Worm (Caenorhabditis elegans): ENCODE data around the gene ZK1307.8.

ZK1307.8 gene

ce11 chrII:9646122-9646555 lies 21.7 kb downstream of the ZK1307.8 start (continued):
- TF ChIP-seq daf-16 (GFP tag; optimal IDR thresholded peaks at IDR 0.05) (no peak), daf-16 (tag; optimal IDR thresholded peaks at IDR 0.05) (peak; percentile 46), tra-1 (GFP tag; IDR thresholded peaks at IDR 0.05) (0 out of 2 replicates have a peak, but pooled peaks have one; percentile 27), nhr-48 (tag; optimal IDR thresholded peaks at IDR 0.05) (peak; percentile 36), set-16 (GFP tag; IDR thresholded peaks at IDR 0.05) (peak; percentile 49), pha-4 (GFP tag; IDR thresholded peaks at IDR 0.05) (no peak), pha-4 (tag; optimal IDR thresholded peaks at IDR 0.05) (no peak), nhr-102 (tag; optimal IDR thresholded peaks at IDR 0.05) (no peak), mxl-3 (GFP tag; optimal IDR thresholded peaks at IDR 0.05) (peak; percentile 86), dpl-1 (GFP tag; optimal IDR thresholded peaks at IDR 0.05) (peak; percentile 14), lim-7 (GFP tag; IDR thresholded peaks at IDR 0.05) (peak; percentile 39; the same call in 1 of the 2 replicates), nhr-77 (tag; optimal IDR thresholded peaks at IDR 0.05) (peak; percentile 28), mdl-1 (tag; optimal IDR thresholded peaks at IDR 0.05) (peak in 1 of 2 experiments; percentile 74), dmd-9 (GFP tag; IDR thresholded peaks at IDR 0.05) (no peak), Y105C5A.15 (GFP tag; IDR thresholded peaks at IDR 0.05) (no peak), lin-1 (GFP tag; IDR thresholded peaks at IDR 0.05) (no peak), dmd-6 (GFP tag; IDR thresholded peaks at IDR 0.05) (peak; percentile 60)

ce11 chrII:9646928-9647838 lies 22.8 kb downstream of the ZK1307.8 start, which contains the start of gene sqv-8:
sqv-8 (plus strand) TSS chrII:9646978.
- TF ChIP-seq zip-2 (tag; optimal IDR thresholded peaks at IDR 0.05) (no peak), dve-1 (tag; optimal IDR thresholded peaks at IDR 0.05; ENCODE audit: insufficient read depth) (peak; percentile 48), zip-11 (GFP tag; IDR thresholded peaks at IDR 0.05) (no peak), nhr-11 (tag; optimal IDR thresholded peaks at IDR 0.05) (no peak), F49E8.2 (tag; optimal IDR thresholded peaks at IDR 0.05; ENCODE audit: borderline replicate concordance) (peak; percentile 3), ZK546.5 (tag; optimal IDR thresholded peaks at IDR 0.05) (no peak), pha-4 (GFP tag; IDR thresholded peaks at IDR 0.05) (no peak), pha-4 (tag; optimal IDR thresholded peaks at IDR 0.05) (no peak), nhr-6 (tag; optimal IDR thresholded peaks at IDR 0.05) (no peak), ceh-62 (tag; optimal IDR thresholded peaks at IDR 0.05) (no peak), arid-1 (GFP tag; conservative IDR thresholded peaks at IDR 0.05) (no peak), R02D3.7 (tag; optimal IDR thresholded peaks at IDR 0.05) (no peak), pqm-1 (tag; optimal IDR thresholded peaks at IDR 0.05) (no peak), nhr-111 (GFP tag; optimal IDR thresholded peaks at IDR 0.05) (no peak), lin-13 (GFP tag; optimal IDR thresholded peaks at IDR 0.05) (no peak), nhr-76 (tag; optimal IDR thresholded peaks at IDR 0.05) (no peak), ztf-11 (tag; optimal IDR thresholded peaks at IDR 0.05) (no peak), attf-4 (tag; optimal IDR thresholded peaks at IDR 0.05) (no peak), F26F4.8 (GFP tag; conservative IDR thresholded peaks at IDR 0.05) (no peak), ceh-44 (GFP tag; IDR thresholded peaks at IDR 0.05) (no peak), zfp-2 (tag; optimal IDR thresholded peaks at IDR 0.05) (no peak), hif-1 (tag; optimal IDR thresholded peaks at IDR 0.05) (no peak), ceh-32 (tag; optimal IDR thresholded peaks at IDR 0.05; ENCODE audit: poor library complexity) (no peak), Y5F2A.4 (GFP tag; optimal IDR thresholded peaks at IDR 0.05) (no peak), ceh-82 (tag; optimal IDR thresholded peaks at IDR 0.05) (no peak), mxl-2 (GFP tag; conservative IDR thresholded peaks at IDR 0.05) (no peak), daf-16 (GFP tag; optimal IDR thresholded peaks at IDR 0.05) (no peak), daf-16 (tag; optimal IDR thresholded peaks at IDR 0.05) (peak; percentile 33), F44E2.7 (GFP tag; IDR thresholded peaks at IDR 0.05) (no peak), nhr-28 (tag; optimal IDR thresholded peaks at IDR 0.05) (peak; percentile 2), nhr-102 (tag; optimal IDR thresholded peaks at IDR 0.05) (no peak), ztf-7 (tag; optimal IDR thresholded peaks at IDR 0.05) (no peak), hlh-11 (tag; optimal IDR thresholded peaks at IDR 0.05) (peak; percentile 61), fkh-10 (GFP tag; optimal IDR thresholded peaks at IDR 0.05) (no peak), spr-3 (GFP tag; optimal IDR thresholded peaks at IDR 0.05) (no peak), rbr-2 (tag; optimal IDR thresholded peaks at IDR 0.05) (no peak), mdl-1 (tag; optimal IDR thresholded peaks at IDR 0.05) (no peak), nhr-77 (tag; optimal IDR thresholded peaks at IDR 0.05) (no peak)

Data from whole organism, L4 larva.